Worm (Caenorhabditis elegans) whole organism, L4 larva: ENCODE results near the gene arp-6.
A peak's percentile ranks its signal among the peaks of the same experiment; 100 is the strongest.

Experiments used
- D1046.2 ChIP-seq: fragments of 200-800 bp; sonication (Bioruptor generic); IDR thresholded peaks from 2 replicates; pipeline ENCODE4 v1.3.6; 2022; ENCODE audit warnings: missing genetic modification characterization, missing compliant biosample characterization
- F49E8.2 ChIP-seq: sonication (generic microtip); optimal IDR thresholded peaks from 2 replicates; lab custom pipeline; 2016; ENCODE audit warnings: missing compliant biosample characterization, mild to moderate bottlenecking, missing genetic modification characterization, borderline replicate concordance
- R02D3.7 ChIP-seq: fragments of 150-350 bp; sonication (generic microtip); optimal IDR thresholded peaks from 3 replicates; lab custom pipeline; 2014; ENCODE audit warnings: missing biosample characterization, missing genetic modification characterization
- Y48G9A.11 ChIP-seq: fragments of 200-800 bp; sonication (Bioruptor generic); IDR thresholded peaks from 2 replicates; pipeline ENCODE4 v1.3.6; 2022; ENCODE audit warnings: missing genetic modification reagents, missing genetic modification characterization, missing compliant biosample characterization
- Y5F2A.4 ChIP-seq: fragments of 200-800 bp; sonication (Bioruptor generic); optimal IDR thresholded peaks from 2 replicates; lab custom pipeline; 2018; ENCODE audit warnings: mild to moderate bottlenecking, missing genetic modification characterization, missing compliant biosample characterization
- Y75B8A.6 ChIP-seq: fragments of 200-800 bp; sonication (Bioruptor generic); IDR thresholded peaks from 2 replicates; pipeline ENCODE4 v1.3.6; 2022; ENCODE audit warnings: missing genetic modification reagents, missing genetic modification characterization, missing compliant biosample characterization
- aly-2 ChIP-seq: sonication (generic microtip); optimal IDR thresholded peaks from 2 replicates; lab custom pipeline; 2018; ENCODE audit warnings: missing biosample characterization, missing genetic modification characterization
- ama-1 ChIP-seq: fragments of 150-350 bp; optimal IDR thresholded peaks from 2 replicates; lab custom pipeline; 2014; ENCODE audit warnings: inconsistent platforms, mixed read lengths
- arid-1 ChIP-seq: fragments of 200-800 bp; sonication (Bioruptor generic); conservative IDR thresholded peaks from 2 replicates; pipeline ENCODE4 v1.3.6; 2022; ENCODE audit warnings: missing genetic modification reagents, missing genetic modification characterization, missing compliant biosample characterization
- attf-4 ChIP-seq: sonication (generic microtip); optimal IDR thresholded peaks from 3 replicates; lab custom pipeline; 2017; ENCODE audit warnings: missing biosample characterization, missing genetic modification characterization
- ceh-28 ChIP-seq: fragments of 150-350 bp; optimal IDR thresholded peaks from 2 replicates; lab custom pipeline; 2014; ENCODE audit warnings: missing biosample characterization, missing genetic modification reagents, missing genetic modification characterization
- ceh-32 ChIP-seq: sonication (generic microtip); optimal IDR thresholded peaks from 2 replicates; lab custom pipeline; 2016; ENCODE audit warnings: mild to moderate bottlenecking, missing genetic modification characterization, missing compliant biosample characterization; ENCODE audit not compliant: poor library complexity
- ceh-44 ChIP-seq: fragments of 200-800 bp; sonication (Bioruptor generic); IDR thresholded peaks from 2 replicates; pipeline ENCODE4 v1.3.6; 2022; ENCODE audit warnings: missing genetic modification reagents, missing genetic modification characterization, missing compliant biosample characterization
- ceh-82 ChIP-seq: sonication (generic microtip); optimal IDR thresholded peaks from 2 replicates; lab custom pipeline; 2017; ENCODE audit warnings: missing biosample characterization, missing genetic modification characterization
- daf-16 ChIP-seq, 3 experiments: sonication (generic microtip); optimal IDR thresholded peaks; 2 replicates each; lab custom pipeline; 2016 to 2017; ENCODE audit warnings: missing genetic modification characterization in 3 of 3, missing genetic modification reagents in 3 of 3, mild to moderate bottlenecking in 2 of 3, missing compliant biosample characterization in 2 of 3, missing biosample characterization in 1 of 3, moderate library complexity in 1 of 3
- dmd-9 ChIP-seq: fragments of 200-800 bp; sonication (Bioruptor generic); IDR thresholded peaks from 2 replicates; pipeline ENCODE4 v1.3.6; 2022; ENCODE audit warnings: missing genetic modification reagents, missing genetic modification characterization, missing compliant biosample characterization
- dpl-1 ChIP-seq: fragments of 150-350 bp; optimal IDR thresholded peaks from 2 replicates; lab custom pipeline; 2014; ENCODE audit warnings: missing biosample characterization, missing genetic modification reagents, missing genetic modification characterization
- duxl-1 ChIP-seq: sonication (generic microtip); optimal IDR thresholded peaks from 2 replicates; lab custom pipeline; 2016; ENCODE audit warnings: mild to moderate bottlenecking, missing genetic modification characterization, moderate library complexity, missing compliant biosample characterization; ENCODE audit not compliant: poor library complexity
- dve-1 ChIP-seq: sonication (generic microtip); optimal IDR thresholded peaks from 2 replicates; lab custom pipeline; 2017; ENCODE audit warnings: antibody characterized with exemption, mild to moderate bottlenecking, missing genetic modification characterization, missing compliant biosample characterization; ENCODE audit not compliant: insufficient read depth
- egl-27 ChIP-seq: sonication (generic microtip); optimal IDR thresholded peaks from 3 replicates; lab custom pipeline; 2017; ENCODE audit warnings: missing biosample characterization, missing genetic modification reagents, missing genetic modification characterization
- hif-1 ChIP-seq, 2 experiments: sonication (generic microtip); optimal IDR thresholded peaks; 2 replicates each; lab custom pipeline; 2016 to 2017; ENCODE audit warnings: missing compliant biosample characterization in 2 of 2, missing genetic modification characterization in 2 of 2, missing genetic modification reagents in 2 of 2, missing genotype in 2 of 2, mild to moderate bottlenecking in 1 of 2
- hmg-1.1 ChIP-seq: fragments of 200-800 bp; sonication (Bioruptor generic); IDR thresholded peaks from 2 replicates; pipeline ENCODE4 v1.3.6; 2022; ENCODE audit warnings: missing genetic modification reagents, missing genetic modification characterization, missing compliant biosample characterization
- lin-1 ChIP-seq: fragments of 200-800 bp; sonication (Bioruptor generic); IDR thresholded peaks from 2 replicates; pipeline ENCODE4 v1.3.6; 2022; ENCODE audit warnings: missing genetic modification reagents, missing genetic modification characterization, missing compliant biosample characterization
- lin-13 ChIP-seq: fragments of 150-350 bp; optimal IDR thresholded peaks from 2 replicates; lab custom pipeline; 2014; ENCODE audit warnings: missing biosample characterization, missing genetic modification reagents, missing genetic modification characterization
- lin-15B ChIP-seq: fragments of 150-350 bp; sonication (generic microtip); optimal IDR thresholded peaks from 3 replicates; lab custom pipeline; 2014; ENCODE audit warnings: missing biosample characterization, missing genetic modification characterization
- lin-29 ChIP-seq: fragments of 200-800 bp; sonication (Bioruptor generic); IDR thresholded peaks from 2 replicates; pipeline ENCODE4 v1.3.6; 2022; ENCODE audit warnings: missing genetic modification reagents, missing genetic modification characterization, missing compliant biosample characterization
- lin-38 ChIP-seq: fragments of 200-800 bp; sonication (Bioruptor generic); IDR thresholded peaks from 2 replicates; pipeline ENCODE4 v1.3.6; 2022; ENCODE audit warnings: missing genetic modification reagents, missing genetic modification characterization, missing compliant biosample characterization
- lsy-2 ChIP-seq, 2 experiments: fragments of 150-350 bp in 1 of 2; sonication (generic microtip) in 1 of 2; optimal IDR thresholded peaks; 2 replicates each; lab custom pipeline; 2014 to 2017; ENCODE audit warnings: missing biosample characterization in 2 of 2, missing genetic modification characterization in 2 of 2
- madf-9 ChIP-seq: fragments of 200-800 bp; sonication (Bioruptor generic); conservative IDR thresholded peaks from 2 replicates; pipeline ENCODE4 v1.3.6; 2022; ENCODE audit warnings: missing genetic modification reagents, missing genetic modification characterization, missing compliant biosample characterization
- mxl-3 ChIP-seq: fragments of 200-800 bp; sonication (Bioruptor generic); optimal IDR thresholded peaks from 2 replicates; lab custom pipeline; 2018; ENCODE audit warnings: mild to moderate bottlenecking, missing genetic modification characterization, missing compliant biosample characterization
- nhr-102 ChIP-seq: sonication (generic microtip); optimal IDR thresholded peaks from 2 replicates; lab custom pipeline; 2016; ENCODE audit warnings: mild to moderate bottlenecking, missing genetic modification characterization, moderate library complexity, missing compliant biosample characterization
- nhr-11 ChIP-seq: fragments of 150-350 bp; optimal IDR thresholded peaks from 2 replicates; lab custom pipeline; 2014; ENCODE audit warnings: missing biosample characterization, missing genetic modification characterization
- nhr-237 ChIP-seq: sonication (generic microtip); optimal IDR thresholded peaks from 2 replicates; lab custom pipeline; 2017; ENCODE audit warnings: missing biosample characterization, missing genetic modification characterization
- nhr-25 ChIP-seq: sonication (generic microtip); optimal IDR thresholded peaks from 2 replicates; lab custom pipeline; 2017; ENCODE audit warnings: missing genetic modification characterization, mild to moderate bottlenecking, missing compliant biosample characterization, antibody characterized with exemption, moderate library complexity, borderline replicate concordance; ENCODE audit not compliant: insufficient read depth
- nhr-28 ChIP-seq: fragments of 150-350 bp; optimal IDR thresholded peaks from 2 replicates; lab custom pipeline; 2014; ENCODE audit warnings: missing biosample characterization, missing genetic modification characterization
- nhr-41 ChIP-seq: fragments of 200-800 bp; sonication (Bioruptor generic); IDR thresholded peaks from 2 replicates; pipeline ENCODE4 v1.3.6; 2022; ENCODE audit warnings: missing genetic modification reagents, missing genetic modification characterization, missing compliant biosample characterization
- nhr-6 ChIP-seq: fragments of 150-350 bp; optimal IDR thresholded peaks from 2 replicates; lab custom pipeline; 2014; ENCODE audit warnings: missing biosample characterization, missing genetic modification characterization
- nhr-77 ChIP-seq: fragments of 150-350 bp; optimal IDR thresholded peaks from 2 replicates; lab custom pipeline; 2014; ENCODE audit warnings: missing biosample characterization, missing genetic modification characterization
- pqm-1 ChIP-seq: sonication (generic microtip); optimal IDR thresholded peaks from 2 replicates; lab custom pipeline; 2017; ENCODE audit warnings: missing biosample characterization, missing genetic modification characterization
- rbr-2 ChIP-seq: sonication (generic microtip); optimal IDR thresholded peaks from 2 replicates; lab custom pipeline; 2016; ENCODE audit warnings: missing genotype, missing genetic modification characterization, missing compliant biosample characterization
- saeg-2 ChIP-seq: fragments of 200-800 bp; sonication (Bioruptor generic); IDR thresholded peaks from 2 replicates; pipeline ENCODE4 v1.3.6; 2022; ENCODE audit warnings: missing genetic modification reagents, missing genetic modification characterization, missing compliant biosample characterization
- set-16 ChIP-seq: fragments of 200-800 bp; sonication (Bioruptor generic); IDR thresholded peaks from 2 replicates; pipeline ENCODE4 v1.3.6; 2022; ENCODE audit warnings: missing genetic modification reagents, missing genetic modification characterization, missing compliant biosample characterization
- skn-1 ChIP-seq: fragments of 150-350 bp; optimal IDR thresholded peaks from 2 replicates; lab custom pipeline; 2014; ENCODE audit warnings: missing biosample characterization, missing genetic modification characterization
- spr-1 ChIP-seq: sonication (generic microtip); optimal IDR thresholded peaks from 2 replicates; lab custom pipeline; 2016; ENCODE audit warnings: mild to moderate bottlenecking, missing genetic modification characterization, missing compliant biosample characterization
- unc-39 ChIP-seq: sonication (generic microtip); optimal IDR thresholded peaks from 2 replicates; lab custom pipeline; 2017; ENCODE audit warnings: missing biosample characterization, missing genetic modification characterization
- unc-62 ChIP-seq, 3 experiments: fragments of 150-350 bp in 1 of 3; sonication (generic microtip); optimal IDR thresholded peaks in 2 of 3; peaks in 1 of 3; 1 replicate in 1 of 3; 2 replicates in 2 of 3; lab custom pipeline; 2014 to 2017; ENCODE audit warnings: missing biosample characterization in 3 of 3, missing genetic modification characterization in 3 of 3, missing genetic modification reagents in 3 of 3, missing genotype in 1 of 3
- vab-7 ChIP-seq: fragments of 200-800 bp; sonication (Bioruptor generic); IDR thresholded peaks from 2 replicates; pipeline ENCODE4 v1.3.6; 2022; ENCODE audit warnings: missing genetic modification reagents, missing genetic modification characterization, missing compliant biosample characterization
- zag-1 ChIP-seq: fragments of 150-350 bp; optimal IDR thresholded peaks from 2 replicates; lab custom pipeline; 2014; ENCODE audit warnings: missing biosample characterization, missing genetic modification characterization
- zfp-2 ChIP-seq: sonication (generic microtip); optimal IDR thresholded peaks from 2 replicates; lab custom pipeline; 2016; ENCODE audit warnings: mild to moderate bottlenecking, missing genetic modification characterization, missing compliant biosample characterization
- zip-2 ChIP-seq: fragments of 150-350 bp; optimal IDR thresholded peaks from 2 replicates; lab custom pipeline; 2014; ENCODE audit warnings: missing biosample characterization, missing genetic modification characterization
- ztf-11 ChIP-seq: fragments of 150-350 bp; optimal IDR thresholded peaks from 2 replicates; lab custom pipeline; 2014; ENCODE audit warnings: missing biosample characterization, missing genetic modification characterization

arp-6 gene

DNA sequence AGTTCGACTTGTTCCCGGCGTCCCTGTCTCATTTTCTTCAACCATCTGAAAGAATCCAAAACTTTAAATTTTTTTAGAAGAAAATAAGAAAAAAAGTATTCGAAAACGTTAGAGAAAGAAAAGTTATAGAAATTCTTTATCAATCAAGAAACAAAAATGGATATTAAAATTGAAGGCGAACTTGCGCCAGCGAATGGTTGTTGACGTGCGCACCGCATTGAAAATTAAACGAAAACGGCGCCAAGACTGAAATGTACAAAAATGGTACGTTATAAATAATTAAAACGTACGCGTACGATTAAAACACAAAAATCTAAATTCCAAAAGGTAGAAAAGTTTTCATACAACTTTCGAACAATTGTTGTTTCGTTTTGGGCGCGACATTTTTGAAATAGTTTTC, 49.7 kb upstream of the arp-6 start, which contains the start of gene K02C4.3 (continued):
- TF ChIP-seq set-16 (GFP tag; lab: Robert Waterston, UW) (no peak), D1046.2 (GFP tag; lab: Robert Waterston, UW) (no peak), lin-13 (GFP tag; lab: Kevin White, UChicago) (no peak), mxl-3 (GFP tag; lab: Kevin White, UChicago) (no peak), Y75B8A.6 (GFP tag; lab: Robert Waterston, UW) (no peak), unc-39 (no peak), egl-27 (tag; lab: Kevin White, UChicago) (no peak), dmd-9 (GFP tag; lab: Robert Waterston, UW) (no peak), zag-1 (tag; lab: Kevin White, UChicago) (no peak), zip-2 (tag; lab: Kevin White, UChicago) (no peak), pqm-1 (tag; lab: Kevin White, UChicago) (no peak), spr-1 (tag; lab: Kevin White, UChicago) (peak; percentile 42), lin-38 (GFP tag; lab: Robert Waterston, UW) (peak; percentile 75), lsy-2 (tag; optimal IDR thresholded peaks at IDR 0.05; lab: Kevin White, UChicago) (peak in 1 of 2 experiments; percentile 86), aly-2 (tag; lab: Kevin White, UChicago) (no peak), hif-1 (tag; optimal IDR thresholded peaks at IDR 0.05; lab: Kevin White, UChicago) (no peak), unc-62 (GFP tag; optimal IDR thresholded peaks at IDR 0.05 in 1 of 2; lab: Kevin White, UChicago) (no peak), unc-62 (tag; optimal IDR thresholded peaks at IDR 0.05; lab: Kevin White, UChicago) (no peak), skn-1 (no peak), arid-1 (GFP tag; lab: Robert Waterston, UW) (no peak), nhr-77 (tag; lab: Kevin White, UChicago) (peak; percentile 45), vab-7 (no peak), duxl-1 (peak; percentile 54), hmg-1.1 (GFP tag; lab: Robert Waterston, UW) (0 out of 2 replicates have a peak, but pooled peaks have one; percentile 13), ama-1 (no peak), ceh-28 (no peak), saeg-2 (no peak), ceh-82 (tag; lab: Kevin White, UChicago) (no peak), madf-9 (no peak), nhr-41 (GFP tag; lab: Robert Waterston, UW) (no peak), zfp-2 (tag; lab: Kevin White, UChicago) (no peak), nhr-6 (tag; lab: Kevin White, UChicago) (peak; percentile 51), attf-4 (no peak), nhr-25 (no peak), ceh-32 (no peak), ceh-44 (no peak), daf-16 (GFP tag; optimal IDR thresholded peaks at IDR 0.05; lab: Kevin White, UChicago) (no peak), daf-16 (tag; optimal IDR thresholded peaks at IDR 0.05; lab: Kevin White, UChicago) (no peak), rbr-2 (peak; percentile 40), nhr-11 (peak; percentile 0), nhr-102 (tag; lab: Kevin White, UChicago) (no peak), lin-15B (tag; lab: Kevin White, UChicago) (no peak), nhr-237 (no peak), dve-1 (tag; lab: Kevin White, UChicago) (peak; percentile 72), F49E8.2 (no peak), nhr-28 (tag; lab: Kevin White, UChicago) (peak; percentile 27), Y48G9A.11 (GFP tag; lab: Robert Waterston, UW) (no peak), R02D3.7 (tag; lab: Kevin White, UChicago) (no peak), Y5F2A.4 (no peak), lin-1 (GFP tag; lab: Robert Waterston, UW) (no peak), dpl-1 (GFP tag; lab: Kevin White, UChicago) (peak; percentile 93), ztf-11 (tag; lab: Kevin White, UChicago) (no peak), lin-29 (GFP tag; lab: Robert Waterston, UW) (no peak)
